Fruit fly (Drosophila melanogaster) whole organism, embryonic: ENCODE data around the gene CG15362.

Source experiments
- Abd-B ChIP-seq: fragments of 200-800 bp; sonication (Bioruptor generic); optimal IDR thresholded peaks from 2 replicates; lab custom pipeline; 2018; ENCODE audit warnings: missing biosample characterization, mild to moderate bottlenecking, missing genetic modification characterization, moderate library complexity
- Awh ChIP-seq: fragments of 200-800 bp; sonication (Bioruptor generic); IDR thresholded peaks from 2 replicates; pipeline ENCODE4, ENCODE4 v1.3.6; 2022; ENCODE audit warnings: missing biosample characterization, missing genetic modification characterization
- B-H1 ChIP-seq: fragments of 200-800 bp; sonication (Bioruptor generic); IDR thresholded peaks from 3 replicates; pipeline ENCODE4 v1.3.6; 2022; ENCODE audit warnings: missing biosample characterization, missing genetic modification characterization
- Bgb ChIP-seq: fragments of 200-800 bp; sonication (Bioruptor generic); IDR thresholded peaks from 2 replicates; pipeline ENCODE4 v1.3.6; 2022; ENCODE audit warnings: missing biosample characterization, missing genetic modification characterization; ENCODE audit not compliant: partially characterized antibody
- CG11085 ChIP-seq: fragments of 200-800 bp; sonication (Bioruptor generic); IDR thresholded peaks from 2 replicates; pipeline ENCODE4 v1.3.6; 2022; ENCODE audit warnings: missing biosample characterization, missing genetic modification characterization
- CG11093 ChIP-seq: fragments of 200-800 bp; sonication (Bioruptor generic); IDR thresholded peaks from 3 replicates; pipeline ENCODE4 v1.3.6; 2022; ENCODE audit warnings: missing biosample characterization, missing genetic modification characterization
- CG12391 ChIP-seq: fragments of 200-800 bp; sonication (Bioruptor generic); optimal IDR thresholded peaks from 3 replicates; lab custom pipeline; 2018; ENCODE audit warnings: missing biosample characterization, mild to moderate bottlenecking, missing genetic modification characterization, moderate library complexity
- CG12769 ChIP-seq: fragments of 200-800 bp; sonication (Bioruptor generic); optimal IDR thresholded peaks from 2 replicates; lab custom pipeline; 2019; ENCODE audit warnings: missing biosample characterization, mild to moderate bottlenecking, missing genetic modification characterization, moderate library complexity
- CG13123 ChIP-seq: fragments of 200-800 bp; sonication (Bioruptor generic); optimal IDR thresholded peaks from 2 replicates; lab custom pipeline; 2016; ENCODE audit warnings: missing biosample characterization, missing genetic modification characterization
- CG17186 ChIP-seq: fragments of 200-800 bp; sonication (Bioruptor generic); optimal IDR thresholded peaks from 3 replicates; lab custom pipeline; 2017; ENCODE audit warnings: missing biosample characterization, missing genetic modification reagents, missing genetic modification characterization
- CG18262 ChIP-seq: fragments of 200-800 bp; optimal IDR thresholded peaks from 3 replicates; lab custom pipeline; 2019; ENCODE audit warnings: missing biosample characterization, mild to moderate bottlenecking, missing genetic modification characterization, moderate library complexity
- CG33213 ChIP-seq: fragments of 200-800 bp; sonication (Bioruptor generic); optimal IDR thresholded peaks from 3 replicates; lab custom pipeline; 2016; ENCODE audit warnings: missing biosample characterization, missing genetic modification characterization
- CG3838 ChIP-seq: fragments of 200-800 bp; sonication (Bioruptor generic); optimal IDR thresholded peaks from 3 replicates; lab custom pipeline; 2016; ENCODE audit warnings: missing biosample characterization, missing genetic modification characterization
- CG3847 ChIP-seq: fragments of 200-800 bp; sonication (Bioruptor generic); IDR thresholded peaks from 2 replicates; pipeline ENCODE4 v1.3.6; 2022; ENCODE audit warnings: missing biosample characterization, missing genetic modification characterization
- CG42726 ChIP-seq: fragments of 200-800 bp; sonication (Bioruptor generic); IDR thresholded peaks from 2 replicates; pipeline ENCODE4 v1.3.6; 2022; ENCODE audit warnings: missing biosample characterization, missing genetic modification characterization; ENCODE audit not compliant: partially characterized antibody
- CG4820 ChIP-seq: fragments of 200-800 bp; sonication (Bioruptor generic); optimal IDR thresholded peaks from 3 replicates; lab custom pipeline; 2016; ENCODE audit warnings: missing biosample characterization, missing genetic modification characterization
- CG7928 ChIP-seq: fragments of 200-800 bp; sonication (Bioruptor generic); optimal IDR thresholded peaks from 2 replicates; lab custom pipeline; 2017; ENCODE audit warnings: missing biosample characterization, mild to moderate bottlenecking, missing genetic modification characterization
- CG9727 ChIP-seq: fragments of 200-800 bp; sonication (Bioruptor generic); optimal IDR thresholded peaks from 3 replicates; lab custom pipeline; 2017; ENCODE audit warnings: missing biosample characterization, mild to moderate bottlenecking, missing genetic modification characterization
- CHES-1-like ChIP-seq: fragments of 200-800 bp; sonication (Bioruptor generic); optimal IDR thresholded peaks from 2 replicates; lab custom pipeline; 2016; ENCODE audit warnings: missing biosample characterization, missing genetic modification characterization
- Camta ChIP-seq: fragments of 200-800 bp; sonication (Bioruptor generic); optimal IDR thresholded peaks from 2 replicates; lab custom pipeline; 2016; ENCODE audit warnings: missing biosample characterization, missing genetic modification characterization
- Doc2 ChIP-seq: fragments of 200-800 bp; sonication (Bioruptor generic); IDR thresholded peaks from 2 replicates; pipeline ENCODE4 v1.3.6; 2022; ENCODE audit warnings: missing biosample characterization, missing genetic modification characterization
- Dref ChIP-seq: fragments of 200-800 bp; sonication (Bioruptor generic); IDR thresholded peaks from 2 replicates; pipeline ENCODE4 v1.3.6; 2022; ENCODE audit warnings: missing biosample characterization, missing genetic modification characterization
- Fer3 ChIP-seq: fragments of 200-800 bp; sonication (Bioruptor generic); optimal IDR thresholded peaks from 2 replicates; lab custom pipeline; 2018; ENCODE audit warnings: missing biosample characterization, mild to moderate bottlenecking, missing genetic modification characterization, moderate library complexity
- Gug ChIP-seq: fragments of 200-800 bp; sonication (Bioruptor generic); IDR thresholded peaks from 4 replicates; pipeline ENCODE4 v1.3.6; 2022; ENCODE audit warnings: missing biosample characterization, missing genetic modification characterization
- NK7.1 ChIP-seq: fragments of 200-800 bp; sonication (Bioruptor generic); optimal IDR thresholded peaks from 3 replicates; lab custom pipeline; 2016; ENCODE audit warnings: missing biosample characterization, missing genetic modification characterization
- Optix ChIP-seq: fragments of 200-800 bp; sonication (Bioruptor generic); IDR thresholded peaks from 3 replicates; pipeline ENCODE4 v1.3.6; 2022; ENCODE audit warnings: missing biosample characterization, missing genetic modification characterization
- Scr ChIP-seq: fragments of 200-800 bp; sonication (Bioruptor generic); IDR thresholded peaks from 2 replicates; pipeline ENCODE4 v1.3.6; 2022; ENCODE audit warnings: missing biosample characterization, missing genetic modification characterization; ENCODE audit not compliant: partially characterized antibody
- Six4 ChIP-seq: fragments of 200-800 bp; sonication (Bioruptor generic); optimal IDR thresholded peaks from 2 replicates; lab custom pipeline; 2016; ENCODE audit warnings: missing biosample characterization, missing genetic modification characterization
- Vsx1 ChIP-seq: fragments of 200-800 bp; sonication (Bioruptor generic); optimal IDR thresholded peaks from 2 replicates; lab custom pipeline; 2017; ENCODE audit warnings: missing biosample characterization, mild to moderate bottlenecking, missing genetic modification characterization, missing genetic modification reagents
- crp ChIP-seq, 2 experiments: fragments of 200-800 bp; sonication (Bioruptor generic); optimal IDR thresholded peaks; 2 replicates in 1 of 2; 3 replicates in 1 of 2; lab custom pipeline; 2017; ENCODE audit warnings: missing biosample characterization in 2 of 2, missing genetic modification characterization in 2 of 2, mild to moderate bottlenecking in 1 of 2, moderate library complexity in 1 of 2
- danr ChIP-seq: fragments of 200-800 bp; sonication (Bioruptor generic); IDR thresholded peaks from 2 replicates; pipeline ENCODE4 v1.3.6; 2022; ENCODE audit warnings: missing biosample characterization, missing genetic modification characterization
- ewg ChIP-seq: fragments of 200-800 bp; sonication (Bioruptor generic); optimal IDR thresholded peaks from 3 replicates; lab custom pipeline; 2017; ENCODE audit warnings: mild to moderate bottlenecking, missing biosample characterization, missing genetic modification reagents, missing genetic modification characterization
- fu2 ChIP-seq: fragments of 200-800 bp; sonication (Bioruptor generic); optimal IDR thresholded peaks from 2 replicates; lab custom pipeline; 2016; ENCODE audit warnings: missing biosample characterization, missing genetic modification characterization
- gfzf ChIP-seq: fragments of 200-800 bp; sonication (Bioruptor generic); optimal IDR thresholded peaks from 2 replicates; lab custom pipeline; 2016; ENCODE audit warnings: missing biosample characterization, mild to moderate bottlenecking, missing genetic modification characterization, moderate library complexity
- hb ChIP-seq: fragments of 200-800 bp; sonication (Bioruptor generic); IDR thresholded peaks from 3 replicates; pipeline ENCODE4 v1.3.6; 2022; ENCODE audit warnings: missing biosample characterization, missing genetic modification characterization; ENCODE audit not compliant: partially characterized antibody
- hth ChIP-seq: fragments of >200 bp; optimal IDR thresholded peaks from 2 replicates; lab custom pipeline; 2017; ENCODE audit warnings: inconsistent platforms
- inv ChIP-seq: fragments of 200-800 bp; sonication (Bioruptor generic); IDR thresholded peaks from 2 replicates; pipeline ENCODE4 v1.3.6; 2022; ENCODE audit warnings: missing biosample characterization, missing genetic modification characterization; ENCODE audit not compliant: partially characterized antibody
- ken ChIP-seq: fragments of 200-800 bp; sonication (Bioruptor generic); IDR thresholded peaks from 3 replicates; pipeline ENCODE4 v1.3.6; 2022; ENCODE audit warnings: missing biosample characterization, missing genetic modification characterization
- mam ChIP-seq: fragments of 200-800 bp; sonication (Bioruptor generic); optimal IDR thresholded peaks from 3 replicates; lab custom pipeline; 2016; ENCODE audit warnings: missing biosample characterization, missing genetic modification characterization
- mld ChIP-seq: fragments of 200-800 bp; sonication (Bioruptor generic); IDR thresholded peaks from 3 replicates; pipeline ENCODE4 v1.3.6; 2022; ENCODE audit warnings: missing biosample characterization, missing genetic modification characterization; ENCODE audit not compliant: partially characterized antibody
- p53 ChIP-seq: fragments of 200-800 bp; sonication (Bioruptor generic); optimal IDR thresholded peaks from 2 replicates; lab custom pipeline; 2016; ENCODE audit warnings: missing biosample characterization, missing genetic modification characterization
- phol ChIP-seq: fragments of 200-800 bp; sonication (Bioruptor generic); optimal IDR thresholded peaks from 3 replicates; lab custom pipeline; 2018; ENCODE audit warnings: missing biosample characterization, mild to moderate bottlenecking, missing genetic modification characterization, moderate library complexity
- rib ChIP-seq: fragments of 200-800 bp; sonication (Bioruptor generic); IDR thresholded peaks from 2 replicates; pipeline ENCODE4 v1.3.6; 2022; ENCODE audit warnings: missing biosample characterization, missing genetic modification characterization
- salm ChIP-seq: fragments of 200-800 bp; sonication (Bioruptor generic); optimal IDR thresholded peaks from 2 replicates; lab custom pipeline; 2018; ENCODE audit warnings: missing biosample characterization, mild to moderate bottlenecking, missing genetic modification characterization
- schlank ChIP-seq: fragments of 200-800 bp; sonication (Bioruptor generic); optimal IDR thresholded peaks from 2 replicates; lab custom pipeline; 2018; ENCODE audit warnings: missing biosample characterization, mild to moderate bottlenecking, missing genetic modification characterization
- slou ChIP-seq: fragments of 200-800 bp; sonication (Bioruptor generic); optimal IDR thresholded peaks from 3 replicates; lab custom pipeline; 2016; ENCODE audit warnings: missing biosample characterization, missing genetic modification characterization
- so ChIP-seq: fragments of 200-800 bp; sonication (Bioruptor generic); IDR thresholded peaks from 3 replicates; pipeline ENCODE4 v1.3.6; 2022; ENCODE audit warnings: missing biosample characterization, missing genetic modification characterization
- toy ChIP-seq: fragments of 200-800 bp; sonication (Bioruptor generic); IDR thresholded peaks from 2 replicates; pipeline ENCODE4 v1.3.6; 2022; ENCODE audit warnings: missing biosample characterization, missing genetic modification characterization
- zen2 ChIP-seq: fragments of 200-800 bp; sonication (Bioruptor generic); IDR thresholded peaks from 3 replicates; pipeline ENCODE4 v1.3.6; 2022; ENCODE audit warnings: missing biosample characterization, missing genetic modification characterization; ENCODE audit not compliant: partially characterized antibody
- zfh1 ChIP-seq: fragments of 200-800 bp; sonication (Bioruptor generic); IDR thresholded peaks from 3 replicates; pipeline ENCODE4 v1.3.6; 2022; ENCODE audit warnings: missing biosample characterization, missing genetic modification characterization

Gene CG15362

dm6 chr2L:2010335-2011061, 29.5 kb downstream of the CG15362 start (continued):
- TF ChIP-seq zfh1 (GFP tag; lab: Robert Waterston, UW) (no peak), CHES-1-like (no peak), Bgb (GFP tag; lab: Robert Waterston, UW) (peak; percentile 73; the same call in 1 of the 2 replicates), salm (tag; lab: Kevin White, UChicago) (no peak), CG17186 (GFP tag; lab: Kevin White, UChicago) (no peak), Fer3 (tag; lab: Kevin White, UChicago) (no peak), CG3847 (GFP tag; lab: Robert Waterston, UW) (no peak), CG12391 (peak; percentile 48), danr (no peak), CG11085 (no peak), Awh (GFP tag; lab: Robert Waterston, UW) (no peak), CG3838 (GFP tag; lab: Kevin White, UChicago) (no peak), mam (GFP tag; lab: Kevin White, UChicago) (no peak), CG7928 (no peak), crp (GFP tag; optimal IDR thresholded peaks at IDR 0.05; lab: Kevin White, UChicago) (no peak), Abd-B (GFP tag; lab: Kevin White, UChicago) (no peak), zen2 (GFP tag; lab: Robert Waterston, UW) (no peak), hb (GFP tag; lab: Robert Waterston, UW) (0 out of 3 replicates have a peak, but pooled peaks have one; percentile 50), ken (GFP tag; lab: Robert Waterston, UW) (no peak), Scr (GFP tag; lab: Robert Waterston, UW) (peak; percentile 77), NK7.1 (no peak), CG42726 (GFP tag; lab: Robert Waterston, UW) (peak; percentile 92), hth (lab: Kevin White, UChicago) (no peak), B-H1 (GFP tag; lab: Robert Waterston, UW) (no peak), slou (GFP tag; lab: Kevin White, UChicago) (no peak), CG4820 (no peak), rib (GFP tag; lab: Robert Waterston, UW) (no peak), CG13123 (GFP tag; lab: Kevin White, UChicago) (no peak), Doc2 (GFP tag; lab: Robert Waterston, UW) (no peak), Vsx1 (GFP tag; lab: Kevin White, UChicago) (no peak), gfzf (GFP tag; lab: Kevin White, UChicago) (no peak), CG18262 (peak; percentile 26), so (GFP tag; lab: Robert Waterston, UW) (no peak), Optix (no peak), CG33213 (no peak), Camta (GFP tag; lab: Kevin White, UChicago) (no peak), CG12769 (tag; lab: Kevin White, UChicago) (no peak), Six4 (GFP tag; lab: Kevin White, UChicago) (no peak), Gug (no peak; the same call in 3 of the 4 replicates), toy (no peak), CG9727 (no peak), inv (GFP tag; lab: Robert Waterston, UW) (peak; percentile 38; the same call in 1 of the 2 replicates), mld (GFP tag; lab: Robert Waterston, UW) (peak; percentile 85), ewg (GFP tag; lab: Kevin White, UChicago) (no peak), fu2 (GFP tag; lab: Kevin White, UChicago) (no peak), phol (tag; lab: Kevin White, UChicago) (no peak), schlank (no peak), CG11093 (GFP tag; lab: Robert Waterston, UW) (no peak), p53 (GFP tag; lab: Kevin White, UChicago) (no peak), Dref (no peak)
